Worm (Caenorhabditis elegans): Measurements from ENCODE around the gene C27D6.11.
A peak's percentile ranks its signal among the peaks of the same experiment; 100 is the strongest.

Gene C27D6.11

DNA sequence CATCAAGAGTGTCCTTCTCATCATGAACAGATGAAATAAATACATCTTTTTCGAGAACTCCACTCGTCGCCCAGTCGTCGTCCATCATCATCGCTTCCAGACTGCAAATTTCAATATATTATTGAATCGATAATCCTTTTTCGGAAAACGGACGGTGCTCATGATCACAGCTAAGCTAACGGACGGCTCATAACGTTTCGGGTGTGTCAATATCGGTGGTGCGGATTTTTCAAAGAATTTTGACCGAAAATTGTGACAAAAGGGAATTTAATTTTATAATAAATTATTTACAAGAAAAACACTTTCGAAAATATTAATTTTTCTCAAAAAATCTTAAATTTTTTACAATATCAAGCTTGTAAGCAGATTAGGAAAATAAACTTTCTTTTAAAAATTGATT, 26.5 kb upstream of the C27D6.11 start, which contains the start of gene crh-2:
Gene crh-2, minus strand, starts transcription at position 101 of the 400 bp plus-strand sequence.
- no peak for TF ChIP-seq mdl-1 (tag; optimal IDR thresholded peaks at IDR 0.05)
- no peak for TF ChIP-seq sma-9 (GFP tag; optimal IDR thresholded peaks at IDR 0.05)
- no peak for TF ChIP-seq sma-9 (tag; optimal IDR thresholded peaks at IDR 0.05)
- no peak for TF ChIP-seq lsy-2 (tag; optimal IDR thresholded peaks at IDR 0.05)
- no peak for TF ChIP-seq mbf-1 (tag; optimal IDR thresholded peaks at IDR 0.05)
- no peak for TF ChIP-seq aly-2 (tag; optimal IDR thresholded peaks at IDR 0.05)
- TF ChIP-seq nhr-6 (tag; optimal IDR thresholded peaks at IDR 0.05), result no peak
- no peak for TF ChIP-seq nhr-21 (tag; optimal IDR thresholded peaks at IDR 0.05)
- TF ChIP-seq nhr-23 (tag; optimal IDR thresholded peaks at IDR 0.05), result no peak
- TF ChIP-seq ceh-16 (tag; optimal IDR thresholded peaks at IDR 0.05), result no peak
- TF ChIP-seq elt-3 (tag; optimal IDR thresholded peaks at IDR 0.05), result no peak

ce11 chrII:5186870-5187269, 25.9 kb upstream of the C27D6.11 start:
- TF ChIP-seq ztf-4 (tag; optimal IDR thresholded peaks at IDR 0.05) (no peak), fos-1 (tag; optimal IDR thresholded peaks at IDR 0.05) (peak; percentile 63), sma-9 (GFP tag; optimal IDR thresholded peaks at IDR 0.05) (peak; percentile 29), sma-9 (tag; optimal IDR thresholded peaks at IDR 0.05) (no peak)

ce11 chrII:5185955-5186539, 25.0 kb upstream of the C27D6.11 start:
- TF ChIP-seq fos-1 (tag; optimal IDR thresholded peaks at IDR 0.05) (peak; percentile 59), F13H6.1 (tag; optimal IDR thresholded peaks at IDR 0.05) (peak; percentile 25), ztf-4 (tag; optimal IDR thresholded peaks at IDR 0.05) (no peak), egl-27 (tag; optimal IDR thresholded peaks at IDR 0.05) (peak; percentile 15), nhr-77 (tag; optimal IDR thresholded peaks at IDR 0.05) (no peak), nhr-237 (tag; optimal IDR thresholded peaks at IDR 0.05) (no peak), nhr-11 (tag; optimal IDR thresholded peaks at IDR 0.05) (no peak), Y55F3AM.14 (GFP tag; optimal IDR thresholded peaks at IDR 0.05) (no peak), alr-1 (tag; optimal IDR thresholded peaks at IDR 0.05) (no peak), unc-39 (tag; optimal IDR thresholded peaks at IDR 0.05) (no peak), ceh-16 (tag; optimal IDR thresholded peaks at IDR 0.05) (no peak), sma-9 (GFP tag; optimal IDR thresholded peaks at IDR 0.05) (peak; percentile 14), sma-9 (tag; optimal IDR thresholded peaks at IDR 0.05) (no peak), gmeb-1 (tag; optimal IDR thresholded peaks at IDR 0.05) (no peak), lin-13 (GFP tag; optimal IDR thresholded peaks at IDR 0.05) (no peak)

ce11 chrII:5184661-5185545, 23.9 kb upstream of the C27D6.11 start:
- TF ChIP-seq nhr-77 (tag; optimal IDR thresholded peaks at IDR 0.05) (no peak), gmeb-1 (tag; optimal IDR thresholded peaks at IDR 0.05) (no peak), sem-4 (tag; optimal IDR thresholded peaks at IDR 0.05) (no peak), F13H6.1 (tag; optimal IDR thresholded peaks at IDR 0.05) (peak; percentile 2), nhr-10 (tag; optimal IDR thresholded peaks at IDR 0.05) (no peak), sma-9 (GFP tag; optimal IDR thresholded peaks at IDR 0.05) (peak; percentile 51), sma-9 (tag; optimal IDR thresholded peaks at IDR 0.05) (no peak), fos-1 (tag; optimal IDR thresholded peaks at IDR 0.05) (peak; percentile 68), blmp-1 (tag; optimal IDR thresholded peaks at IDR 0.05; ENCODE audit: insufficient read depth) (no peak)

DNA sequence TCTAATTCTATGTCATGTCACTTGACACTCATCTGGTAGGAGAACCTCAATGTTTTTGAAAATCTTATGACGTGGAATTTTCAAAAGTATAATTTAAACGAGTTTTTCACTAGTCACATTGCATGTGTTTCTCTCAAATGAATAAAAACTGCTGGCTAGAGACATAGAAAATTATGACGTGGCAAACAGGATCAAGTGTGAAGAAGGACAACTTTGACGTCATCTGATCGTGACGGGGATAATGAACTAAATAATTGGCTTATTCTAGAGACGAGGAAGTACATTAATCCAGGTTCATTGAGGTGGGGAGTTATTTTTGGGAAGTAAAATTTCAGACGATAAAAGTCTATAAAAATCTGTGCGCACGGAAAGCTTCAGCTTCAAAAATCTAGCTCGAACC, 22.2 kb upstream of the C27D6.11 start:
- TF ChIP-seq ama-1 (optimal IDR thresholded peaks at IDR 0.05), result no peak
- TF ChIP-seq mab-5 (tag; optimal IDR thresholded peaks at IDR 0.05), result no peak
- peak in 1 of 2 experiments; percentile 38 for TF ChIP-seq lsy-2 (tag; optimal IDR thresholded peaks at IDR 0.05)
- no peak for TF ChIP-seq gmeb-1 (tag; optimal IDR thresholded peaks at IDR 0.05)
- peak; percentile 40 for TF ChIP-seq nhr-25 (tag; optimal IDR thresholded peaks at IDR 0.05)

DNA sequence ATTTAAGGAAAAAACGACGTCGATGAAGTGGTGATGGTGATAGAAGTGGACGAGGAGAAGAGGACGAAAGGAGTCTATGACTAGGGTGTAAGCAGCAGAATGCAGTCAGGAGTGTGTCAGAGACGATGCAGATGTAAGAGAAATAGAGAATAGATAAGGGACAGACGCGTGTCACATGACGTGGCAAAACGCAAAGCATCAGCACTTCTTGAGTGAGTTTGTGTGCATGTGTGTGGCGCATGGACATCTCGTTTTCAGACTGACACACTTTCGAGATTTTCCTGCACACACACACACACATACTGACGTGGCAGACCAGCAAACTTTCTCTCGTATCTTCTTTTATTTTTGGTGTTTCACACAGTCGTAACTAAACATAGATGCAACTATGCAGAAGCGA, 21.4 kb upstream of the C27D6.11 start:
- TF ChIP-seq C34F6.9 (tag; optimal IDR thresholded peaks at IDR 0.05) (peak; percentile 67), sma-9 (GFP tag; optimal IDR thresholded peaks at IDR 0.05) (peak; percentile 81), sma-9 (tag; optimal IDR thresholded peaks at IDR 0.05) (no peak), lsy-2 (tag; optimal IDR thresholded peaks at IDR 0.05) (peak in 1 of 2 experiments; percentile 74), zag-1 (tag; optimal IDR thresholded peaks at IDR 0.05) (peak; percentile 41), sem-4 (tag; optimal IDR thresholded peaks at IDR 0.05) (peak; percentile 44), mdl-1 (tag; optimal IDR thresholded peaks at IDR 0.05) (peak in 1 of 2 experiments; percentile 45), nhr-21 (tag; optimal IDR thresholded peaks at IDR 0.05) (peak; percentile 62), lin-13 (GFP tag; optimal IDR thresholded peaks at IDR 0.05) (peak; percentile 44), ceh-82 (tag; optimal IDR thresholded peaks at IDR 0.05) (no peak), Y55F3AM.14 (GFP tag; optimal IDR thresholded peaks at IDR 0.05) (no peak), mab-5 (tag; optimal IDR thresholded peaks at IDR 0.05) (no peak), dmd-4 (tag; optimal IDR thresholded peaks at IDR 0.05) (no peak), unc-62 (GFP tag; optimal IDR thresholded peaks at IDR 0.05) (no peak), egl-27 (tag; optimal IDR thresholded peaks at IDR 0.05) (no peak), fos-1 (tag; optimal IDR thresholded peaks at IDR 0.05) (peak; percentile 76), ZK546.5 (tag; optimal IDR thresholded peaks at IDR 0.05) (no peak), ama-1 (optimal IDR thresholded peaks at IDR 0.05) (no peak), blmp-1 (tag; optimal IDR thresholded peaks at IDR 0.05; ENCODE audit: insufficient read depth) (peak; percentile 81), crh-2 (tag; optimal IDR thresholded peaks at IDR 0.05) (no peak), nhr-25 (tag; optimal IDR thresholded peaks at IDR 0.05) (peak; percentile 56), nhr-129 (tag; optimal IDR thresholded peaks at IDR 0.05) (peak; percentile 88), nhr-6 (tag; optimal IDR thresholded peaks at IDR 0.05) (no peak), gmeb-1 (tag; optimal IDR thresholded peaks at IDR 0.05) (peak; percentile 66), sma-3 (GFP tag; optimal IDR thresholded peaks at IDR 0.05) (peak; percentile 47)
